Fruit fly (Drosophila melanogaster): ENCODE results near the gene CG11437.

CG11437 gene

DNA sequence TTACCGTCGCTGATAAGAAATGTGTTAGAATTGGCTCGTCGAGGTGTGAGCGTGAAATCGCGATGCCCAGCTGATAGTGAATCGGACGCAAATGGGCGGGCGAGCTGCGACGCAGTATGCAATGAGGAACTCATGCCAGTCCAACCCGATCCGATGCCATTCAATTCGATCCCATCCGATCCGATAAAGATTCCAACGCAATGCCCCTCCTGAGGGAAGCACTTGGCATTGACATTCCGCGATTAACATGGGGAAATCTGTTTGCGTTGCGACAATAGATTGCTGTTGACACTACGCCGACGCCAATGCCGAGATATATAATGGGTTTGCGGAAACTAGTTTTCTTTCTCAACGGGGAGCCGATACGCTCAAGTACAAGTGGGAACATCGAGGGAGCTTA lies 5.2 kb upstream of the CG11437 start:
- TF ChIP-seq OdsH (GFP tag; optimal IDR thresholded peaks at IDR 0.05), result no peak
- TF ChIP-seq Myc (optimal IDR thresholded peaks at IDR 0.05), result no peak
- no peak for TF ChIP-seq Hr78 (GFP tag; optimal IDR thresholded peaks at IDR 0.05)
- TF ChIP-seq Dfd (GFP tag; optimal IDR thresholded peaks at IDR 0.05), result no peak
- no peak for TF ChIP-seq dl (GFP tag; optimal IDR thresholded peaks at IDR 0.05; ENCODE audit: insufficient read depth in 1 of 2, partially characterized antibody in 2 of 2)
- TF ChIP-seq HLH106 (tag; optimal IDR thresholded peaks at IDR 0.05), result no peak
- TF ChIP-seq CG9705 (GFP tag; optimal IDR thresholded peaks at IDR 0.05), result no peak
- TF ChIP-seq CrebA (GFP tag; optimal IDR thresholded peaks at IDR 0.05; ENCODE audit: borderline replicate concordance), result no peak
- no peak for TF ChIP-seq rgr (GFP tag; optimal IDR thresholded peaks at IDR 0.05)
- TF ChIP-seq psq (GFP tag; optimal IDR thresholded peaks at IDR 0.05), result no peak
- TF ChIP-seq lola (GFP tag; optimal IDR thresholded peaks at IDR 0.05), result no peak
- TF ChIP-seq tai (GFP tag; optimal IDR thresholded peaks at IDR 0.05), result no peak
- no peak for TF ChIP-seq foxo (GFP tag; optimal IDR thresholded peaks at IDR 0.05)
- TF ChIP-seq Jra (GFP tag; optimal IDR thresholded peaks at IDR 0.05), result no peak
- no peak for TF ChIP-seq sv (GFP tag; optimal IDR thresholded peaks at IDR 0.05)
- no peak for TF ChIP-seq Hr83 (GFP tag; optimal IDR thresholded peaks at IDR 0.05; ENCODE audit: poor library complexity, severe bottlenecking)
- TF ChIP-seq GATAd (GFP tag; optimal IDR thresholded peaks at IDR 0.05), result no peak
- TF ChIP-seq Rel (GFP tag; optimal IDR thresholded peaks at IDR 0.05), result no peak
- no peak for TF ChIP-seq Rel (tag; optimal IDR thresholded peaks at IDR 0.05)
- TF ChIP-seq Hnf4 (GFP tag; optimal IDR thresholded peaks at IDR 0.05), result no peak
- no peak for TF ChIP-seq pan (optimal IDR thresholded peaks at IDR 0.05)

- TF ChIP-seq foxo (GFP tag; optimal IDR thresholded peaks at IDR 0.05), result no peak
- TF ChIP-seq Vsx2 (GFP tag; optimal IDR thresholded peaks at IDR 0.05; ENCODE audit: partially characterized antibody), result peak; percentile 61
- no peak for TF ChIP-seq dmrt93B (GFP tag; optimal IDR thresholded peaks at IDR 0.05)
- no peak for TF ChIP-seq rgr (GFP tag; optimal IDR thresholded peaks at IDR 0.05)
- peak; percentile 65 for TF ChIP-seq Dif (GFP tag; optimal IDR thresholded peaks at IDR 0.05; ENCODE audit: partially characterized antibody)
- TF ChIP-seq Hr78 (GFP tag; optimal IDR thresholded peaks at IDR 0.05), result no peak
- peak; percentile 62 for TF ChIP-seq Jra (GFP tag; optimal IDR thresholded peaks at IDR 0.05)
- TF ChIP-seq dl (GFP tag; optimal IDR thresholded peaks at IDR 0.05; ENCODE audit: insufficient read depth in 1 of 2, partially characterized antibody in 2 of 2), result peak in 1 of 2 experiments; percentile 17
- TF ChIP-seq woc (GFP tag; optimal IDR thresholded peaks at IDR 0.05), result no peak
- no peak for TF ChIP-seq Dfd (GFP tag; optimal IDR thresholded peaks at IDR 0.05)
These were observed 2.9 kb upstream of the CG11437 start, which contains the start of gene CG11438 for dm6 chr3L:22465486-22466402. CG11438 (plus strand) TSS chr3L:22465619.

dm6 chr3L:22466403-22466942 lies 2.2 kb upstream of the CG11437 start:
- TF ChIP-seq OdsH (GFP tag; optimal IDR thresholded peaks at IDR 0.05), result peak; percentile 14
- no peak for TF ChIP-seq lola (GFP tag; optimal IDR thresholded peaks at IDR 0.05)
- TF ChIP-seq woc (GFP tag; optimal IDR thresholded peaks at IDR 0.05), result peak; percentile 70
- no peak for TF ChIP-seq br (GFP tag; optimal IDR thresholded peaks at IDR 0.05)
- no peak for TF ChIP-seq Dfd (GFP tag; optimal IDR thresholded peaks at IDR 0.05)
- no peak for TF ChIP-seq Hr83 (GFP tag; optimal IDR thresholded peaks at IDR 0.05; ENCODE audit: poor library complexity, severe bottlenecking)
- no peak for TF ChIP-seq Dif (GFP tag; optimal IDR thresholded peaks at IDR 0.05; ENCODE audit: partially characterized antibody)
- TF ChIP-seq N (GFP tag; optimal IDR thresholded peaks at IDR 0.05), result no peak
- no peak for TF ChIP-seq Myc (optimal IDR thresholded peaks at IDR 0.05)

- TF ChIP-seq CrebA (GFP tag; optimal IDR thresholded peaks at IDR 0.05; ENCODE audit: borderline replicate concordance) (no peak), sv (GFP tag; optimal IDR thresholded peaks at IDR 0.05) (no peak)
These were observed 1.7 kb downstream of the CG11437 start, which contains the start of gene CG11426 for dm6 chr3L:22470299-22470791. CG11426 (plus strand) TSS chr3L:22470556.

DNA sequence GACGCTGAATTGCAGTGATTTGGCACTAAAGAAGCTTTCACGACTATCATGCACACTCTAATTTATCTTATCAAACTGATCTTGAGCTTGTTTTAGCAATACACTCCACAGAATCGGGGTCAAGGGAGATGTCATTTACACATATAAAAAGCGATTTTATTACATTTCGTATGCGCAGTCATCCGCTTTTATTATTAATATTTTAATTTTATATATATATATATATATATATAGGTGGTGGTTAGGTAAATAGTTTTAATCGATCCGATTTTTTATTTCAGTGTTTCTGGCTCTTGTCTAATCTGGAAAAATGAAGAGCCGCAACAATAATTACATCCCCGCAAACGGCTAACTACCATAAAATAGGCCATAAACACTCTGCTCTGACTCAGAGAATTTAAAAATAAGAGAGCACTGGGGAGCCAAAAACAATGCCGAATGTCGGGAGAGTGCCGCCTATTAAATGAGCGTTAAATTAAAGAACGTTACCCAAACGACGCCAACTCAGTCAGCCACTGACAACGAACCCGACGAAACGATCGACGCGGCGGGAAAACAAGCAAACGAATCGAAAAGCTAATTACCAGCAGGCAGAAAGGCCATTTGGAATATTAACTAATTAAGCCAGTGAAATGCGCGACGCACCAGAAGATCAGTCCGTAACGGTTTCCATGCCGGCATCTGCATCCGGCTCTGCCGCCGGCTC lies 3.1 kb downstream of the CG11437 start:
- TF ChIP-seq jim (GFP tag; optimal IDR thresholded peaks at IDR 0.05) (no peak), Vsx2 (GFP tag; optimal IDR thresholded peaks at IDR 0.05; ENCODE audit: partially characterized antibody) (peak; percentile 93), dl (GFP tag; optimal IDR thresholded peaks at IDR 0.05; ENCODE audit: insufficient read depth in 1 of 2, partially characterized antibody in 2 of 2) (peak; percentile 5 to 24), Dif (GFP tag; optimal IDR thresholded peaks at IDR 0.05; ENCODE audit: partially characterized antibody) (peak; percentile 23), sage (GFP tag; optimal IDR thresholded peaks at IDR 0.05) (no peak), woc (GFP tag; optimal IDR thresholded peaks at IDR 0.05) (no peak), CrebA (GFP tag; optimal IDR thresholded peaks at IDR 0.05; ENCODE audit: borderline replicate concordance) (peak; percentile 24), Sp1 (GFP tag; optimal IDR thresholded peaks at IDR 0.05) (peak; percentile 25), HLH106 (tag; optimal IDR thresholded peaks at IDR 0.05) (peak; percentile 40), Jra (GFP tag; optimal IDR thresholded peaks at IDR 0.05) (peak; percentile 12), rgr (GFP tag; optimal IDR thresholded peaks at IDR 0.05) (peak; percentile 5), Myc (optimal IDR thresholded peaks at IDR 0.05) (no peak), psq (GFP tag; optimal IDR thresholded peaks at IDR 0.05) (peak; percentile 47), Mio (GFP tag; optimal IDR thresholded peaks at IDR 0.05) (no peak), foxo (GFP tag; optimal IDR thresholded peaks at IDR 0.05) (no peak)
